Worm (Caenorhabditis elegans) whole organism, late embryonic: ENCODE measurements around the gene F46C8.8.

Source experiments
- ama-1 ChIP-seq: fragments of 150-350 bp; optimal IDR thresholded peaks from 2 replicates; lab custom pipeline; 2014
- ceh-48 ChIP-seq: sonication (generic microtip); optimal IDR thresholded peaks from 2 replicates; lab custom pipeline; 2016; ENCODE audit warnings: missing genetic modification characterization, inconsistent platforms, missing compliant biosample characterization
- ceh-6 ChIP-seq: fragments of 200-800 bp; sonication (Bioruptor generic); optimal IDR thresholded peaks from 2 replicates; lab custom pipeline; 2018; ENCODE audit warnings: mild to moderate bottlenecking, missing genetic modification characterization, missing compliant biosample characterization
- che-1 ChIP-seq: sonication (generic microtip); optimal IDR thresholded peaks from 2 replicates; lab custom pipeline; 2016; ENCODE audit warnings: mild to moderate bottlenecking, missing genetic modification characterization, missing compliant biosample characterization
- eyg-1 ChIP-seq: sonication (generic microtip); optimal IDR thresholded peaks from 2 replicates; lab custom pipeline; 2016; ENCODE audit warnings: missing genotype, missing genetic modification characterization, missing compliant biosample characterization
- fkh-10 ChIP-seq: fragments of 150-350 bp; optimal IDR thresholded peaks from 2 replicates; lab custom pipeline; 2014; ENCODE audit warnings: missing biosample characterization, missing genetic modification reagents, missing genetic modification characterization
- hlh-6 ChIP-seq: sonication (generic microtip); optimal IDR thresholded peaks from 2 replicates; lab custom pipeline; 2016; ENCODE audit warnings: missing genotype, missing genetic modification characterization, missing compliant biosample characterization
- mec-3 ChIP-seq: sonication (generic microtip); optimal IDR thresholded peaks from 2 replicates; lab custom pipeline; 2016; ENCODE audit warnings: borderline replicate concordance, missing genetic modification characterization, missing compliant biosample characterization
- nfya-1 ChIP-seq: sonication (generic microtip); optimal IDR thresholded peaks from 2 replicates; lab custom pipeline; 2017; ENCODE audit warnings: missing genetic modification characterization, mild to moderate bottlenecking, missing compliant biosample characterization, antibody characterized with exemption, moderate library complexity
- odd-2 ChIP-seq: sonication (generic microtip); optimal IDR thresholded peaks from 2 replicates; lab custom pipeline; 2017; ENCODE audit warnings: antibody characterized with exemption, mild to moderate bottlenecking, missing genetic modification characterization, missing compliant biosample characterization
- rnt-1 ChIP-seq: sonication (generic microtip); optimal IDR thresholded peaks from 2 replicates; lab custom pipeline; 2016; ENCODE audit warnings: missing genetic modification characterization, missing compliant biosample characterization
- unc-86 ChIP-seq: sonication (generic microtip); optimal IDR thresholded peaks from 2 replicates; lab custom pipeline; 2016; ENCODE audit warnings: missing genetic modification characterization, missing compliant biosample characterization

ce11 chrX:7569685-7570518, 15.7 kb upstream of the F46C8.8 start, which contains the start of gene apy-1:
- no peak for TF ChIP-seq che-1 (tag; lab: Kevin White, UChicago)
- no peak for TF ChIP-seq fkh-10 (GFP tag; lab: Kevin White, UChicago)
- TF ChIP-seq ceh-48 (tag; lab: Kevin White, UChicago): no peak
- no peak for TF ChIP-seq rnt-1 (tag; lab: Kevin White, UChicago)
- no peak for TF ChIP-seq ama-1 (lab: Kevin White, UChicago)
- TF ChIP-seq odd-2 (tag; lab: Kevin White, UChicago): no peak
- TF ChIP-seq unc-86: no peak
- no peak for TF ChIP-seq eyg-1 (tag; lab: Kevin White, UChicago)
- TF ChIP-seq ceh-6 (GFP tag; lab: Kevin White, UChicago): no peak
- TF ChIP-seq nfya-1 (tag; lab: Kevin White, UChicago): no peak
- TF ChIP-seq hlh-6 (tag; lab: Kevin White, UChicago): no peak
- no peak for TF ChIP-seq mec-3 (tag; lab: Kevin White, UChicago)
